Worm (Caenorhabditis elegans) whole organism, L4 larva: ENCODE data around the gene srx-16.

Experiments used
- R02D3.7 ChIP-seq: fragments of 150-350 bp; sonication (generic microtip); optimal IDR thresholded peaks from 3 replicates; lab custom pipeline; 2014; ENCODE audit warnings: missing biosample characterization, missing genetic modification characterization
- aha-1 ChIP-seq: fragments of 150-350 bp; peaks from one replicate; lab custom pipeline; 2014; ENCODE audit warnings: missing biosample characterization, missing genetic modification characterization
- aly-2 ChIP-seq: sonication (generic microtip); optimal IDR thresholded peaks from 2 replicates; lab custom pipeline; 2018; ENCODE audit warnings: missing biosample characterization, missing genetic modification characterization
- arid-1 ChIP-seq: fragments of 200-800 bp; sonication (Bioruptor generic); conservative IDR thresholded peaks from 2 replicates; pipeline ENCODE4 v1.3.6; 2022; ENCODE audit warnings: missing genetic modification reagents, missing genetic modification characterization, missing compliant biosample characterization
- ceh-20 ChIP-seq: fragments of 200-800 bp; sonication (Bioruptor generic); IDR thresholded peaks from 2 replicates; pipeline ENCODE4 v1.3.6; 2022; ENCODE audit warnings: missing genetic modification reagents, missing genetic modification characterization, missing compliant biosample characterization
- ceh-44 ChIP-seq: fragments of 200-800 bp; sonication (Bioruptor generic); IDR thresholded peaks from 2 replicates; pipeline ENCODE4 v1.3.6; 2022; ENCODE audit warnings: missing genetic modification reagents, missing genetic modification characterization, missing compliant biosample characterization
- daf-12 ChIP-seq: fragments of 150-350 bp; optimal IDR thresholded peaks from 2 replicates; lab custom pipeline; 2014; ENCODE audit warnings: missing biosample characterization, missing genetic modification reagents, missing genetic modification characterization
- daf-16 ChIP-seq, 3 experiments: sonication (generic microtip); optimal IDR thresholded peaks; 2 replicates each; lab custom pipeline; 2016 to 2017; ENCODE audit warnings: missing genetic modification characterization in 3 of 3, missing genetic modification reagents in 3 of 3, mild to moderate bottlenecking in 2 of 3, missing compliant biosample characterization in 2 of 3, missing biosample characterization in 1 of 3, moderate library complexity in 1 of 3
- dmd-6 ChIP-seq: fragments of 200-800 bp; sonication (Bioruptor generic); IDR thresholded peaks from 2 replicates; pipeline ENCODE4 v1.3.6; 2022; ENCODE audit warnings: missing genetic modification reagents, missing genetic modification characterization, missing compliant biosample characterization
- dmd-8 ChIP-seq: fragments of 200-800 bp; sonication (Bioruptor generic); IDR thresholded peaks from 2 replicates; pipeline ENCODE4 v1.3.6; 2022; ENCODE audit warnings: missing genetic modification characterization, missing compliant biosample characterization
- dpl-1 ChIP-seq: fragments of 150-350 bp; optimal IDR thresholded peaks from 2 replicates; lab custom pipeline; 2014; ENCODE audit warnings: missing biosample characterization, missing genetic modification reagents, missing genetic modification characterization
- dve-1 ChIP-seq: sonication (generic microtip); optimal IDR thresholded peaks from 2 replicates; lab custom pipeline; 2017; ENCODE audit warnings: antibody characterized with exemption, mild to moderate bottlenecking, missing genetic modification characterization, missing compliant biosample characterization; ENCODE audit not compliant: insufficient read depth
- gei-8 ChIP-seq: fragments of 200-800 bp; sonication (Bioruptor generic); optimal IDR thresholded peaks from 2 replicates; lab custom pipeline; 2018; ENCODE audit warnings: mild to moderate bottlenecking, missing genetic modification characterization, missing compliant biosample characterization
- hlh-30 ChIP-seq: sonication (generic microtip); optimal IDR thresholded peaks from 2 replicates; lab custom pipeline; 2017; ENCODE audit warnings: antibody characterized with exemption, mild to moderate bottlenecking, missing genetic modification characterization, missing compliant biosample characterization; ENCODE audit not compliant: insufficient read depth
- jun-1 ChIP-seq: fragments of 150-350 bp; optimal IDR thresholded peaks from 2 replicates; lab custom pipeline; 2014; ENCODE audit warnings: missing biosample characterization, missing genetic modification reagents, missing genetic modification characterization
- mep-1 ChIP-seq: fragments of 150-350 bp; sonication (generic microtip); optimal IDR thresholded peaks from 3 replicates; lab custom pipeline; 2014; ENCODE audit warnings: missing biosample characterization, missing genetic modification characterization
- mes-2 ChIP-seq: sonication (generic microtip); optimal IDR thresholded peaks from 2 replicates; lab custom pipeline; 2016; ENCODE audit warnings: missing genotype, mild to moderate bottlenecking, missing genetic modification characterization, missing compliant biosample characterization; ENCODE audit not compliant: poor library complexity, severe bottlenecking
- mxl-2 ChIP-seq: fragments of 200-800 bp; sonication (Bioruptor generic); conservative IDR thresholded peaks from 2 replicates; pipeline ENCODE4 v1.3.6; 2022; ENCODE audit warnings: missing genetic modification reagents, missing genetic modification characterization, missing compliant biosample characterization
- nhr-11 ChIP-seq: fragments of 150-350 bp; optimal IDR thresholded peaks from 2 replicates; lab custom pipeline; 2014; ENCODE audit warnings: missing biosample characterization, missing genetic modification characterization
- nhr-77 ChIP-seq: fragments of 150-350 bp; optimal IDR thresholded peaks from 2 replicates; lab custom pipeline; 2014; ENCODE audit warnings: missing biosample characterization, missing genetic modification characterization
- pqm-1 ChIP-seq: sonication (generic microtip); optimal IDR thresholded peaks from 2 replicates; lab custom pipeline; 2017; ENCODE audit warnings: missing biosample characterization, missing genetic modification characterization
- saeg-2 ChIP-seq: fragments of 200-800 bp; sonication (Bioruptor generic); IDR thresholded peaks from 2 replicates; pipeline ENCODE4 v1.3.6; 2022; ENCODE audit warnings: missing genetic modification reagents, missing genetic modification characterization, missing compliant biosample characterization
- tag-97 ChIP-seq: fragments of 200-800 bp; sonication (Bioruptor generic); IDR thresholded peaks from 2 replicates; pipeline ENCODE4 v1.3.6; 2022; ENCODE audit warnings: missing genetic modification characterization, missing compliant biosample characterization
- tra-1 ChIP-seq: fragments of 200-800 bp; sonication (Bioruptor generic); IDR thresholded peaks from 2 replicates; pipeline ENCODE4 v1.3.6; 2022; ENCODE audit warnings: missing genetic modification reagents, missing genetic modification characterization, missing compliant biosample characterization
- unc-39 ChIP-seq: sonication (generic microtip); optimal IDR thresholded peaks from 2 replicates; lab custom pipeline; 2017; ENCODE audit warnings: missing biosample characterization, missing genetic modification characterization
- unc-62 ChIP-seq, 3 experiments: fragments of 150-350 bp in 1 of 3; sonication (generic microtip); optimal IDR thresholded peaks in 2 of 3; peaks in 1 of 3; 1 replicate in 1 of 3; 2 replicates in 2 of 3; lab custom pipeline; 2014 to 2017; ENCODE audit warnings: missing biosample characterization in 3 of 3, missing genetic modification characterization in 3 of 3, missing genetic modification reagents in 3 of 3, missing genotype in 1 of 3
- zag-1 ChIP-seq: fragments of 150-350 bp; optimal IDR thresholded peaks from 2 replicates; lab custom pipeline; 2014; ENCODE audit warnings: missing biosample characterization, missing genetic modification characterization
- zfp-2 ChIP-seq: sonication (generic microtip); optimal IDR thresholded peaks from 2 replicates; lab custom pipeline; 2016; ENCODE audit warnings: mild to moderate bottlenecking, missing genetic modification characterization, missing compliant biosample characterization

srx-16 gene

ce11 chrV:6998303-6998884 is 22.2 kb downstream of the srx-16 start, which contains the start of gene nhr-42 (continued):
- peak; percentile 73 for TF ChIP-seq aha-1
- no peak for TF ChIP-seq ceh-20 (GFP tag; lab: Robert Waterston, UW)
- TF ChIP-seq hlh-30, result peak; percentile 39

ce11 chrV:7000734-7001133 is 24.6 kb downstream of the srx-16 start:
- TF ChIP-seq tag-97, result no peak
- TF ChIP-seq ceh-44, result no peak
- peak; percentile 21 for TF ChIP-seq dve-1 (tag; lab: Kevin White, UChicago)
- TF ChIP-seq dmd-6 (GFP tag; lab: Robert Waterston, UW), result 0 out of 2 replicates have a peak, but pooled peaks have one; percentile 14
- TF ChIP-seq daf-16 (GFP tag; optimal IDR thresholded peaks at IDR 0.05; lab: Kevin White, UChicago), result no peak
- TF ChIP-seq daf-16 (tag; optimal IDR thresholded peaks at IDR 0.05; lab: Kevin White, UChicago), result peak; percentile 50

ce11 chrV:7003850-7004249 is 27.7 kb downstream of the srx-16 start, which contains the start of gene srab-4:
srab-4 (plus strand) TSS chrV:7004150.
- TF ChIP-seq pqm-1 (tag; lab: Kevin White, UChicago) (no peak), saeg-2 (no peak), dmd-8 (GFP tag; lab: Robert Waterston, UW) (no peak), R02D3.7 (tag; lab: Kevin White, UChicago) (no peak), arid-1 (GFP tag; lab: Robert Waterston, UW) (no peak), aly-2 (no peak), daf-12 (tag; lab: Kevin White, UChicago) (no peak), mxl-2 (GFP tag; lab: Robert Waterston, UW) (no peak)

ce11 chrV:7005964-7006363 is 29.8 kb downstream of the srx-16 start, which contains the start of gene spig-10:
spig-10 (plus strand) TSS chrV:7006264.
- TF ChIP-seq nhr-77 (no peak), mes-2 (tag; lab: Kevin White, UChicago) (no peak), mep-1 (no peak), jun-1 (tag; lab: Kevin White, UChicago) (no peak), unc-62 (GFP tag; optimal IDR thresholded peaks at IDR 0.05 in 1 of 2; lab: Kevin White, UChicago) (peak in 1 of 2 experiments; percentile 81), unc-62 (tag; optimal IDR thresholded peaks at IDR 0.05; lab: Kevin White, UChicago) (no peak), R02D3.7 (tag; lab: Kevin White, UChicago) (no peak)

- TF ChIP-seq unc-39 (tag; lab: Kevin White, UChicago) (no peak), zag-1 (tag; lab: Kevin White, UChicago) (no peak), gei-8 (GFP tag; lab: Kevin White, UChicago) (no peak)
These were observed 31.2 kb downstream of the srx-16 start, which contains the start of gene drd-10 for ce11 chrV:7007307-7007706. drd-10 (plus strand) TSS chrV:7007607.

- no peak for TF ChIP-seq nhr-11 (tag; lab: Kevin White, UChicago)
- TF ChIP-seq, all 104 proteins: peak for 0
These were observed 33.3 kb downstream of the srx-16 start, which contains the start of gene C33G8.2 for ce11 chrV:7009461-7009860. C33G8.2 (plus strand) TSS chrV:7009761.

- TF ChIP-seq mes-2 (tag; lab: Kevin White, UChicago), result no peak
- TF ChIP-seq dpl-1 (GFP tag; lab: Kevin White, UChicago), result no peak
- no peak for TF ChIP-seq zfp-2
- no peak for TF ChIP-seq dmd-8 (GFP tag; lab: Robert Waterston, UW)
- TF ChIP-seq tra-1 (GFP tag; lab: Robert Waterston, UW), result no peak
These were observed 36.5 kb downstream of the srx-16 start, which contains the start of gene srw-127 for ce11 chrV:7012617-7013016. srw-127 (plus strand) TSS chrV:7012917.
